Fruit fly (Drosophila melanogaster) whole organism, wandering third instar larva: Measurements from ENCODE around the gene CG9689.

Experiments
- Abd-B ChIP-seq: fragments of >200 bp; optimal IDR thresholded peaks from 2 replicates; lab custom pipeline; 2017; ENCODE audit warnings: missing biosample characterization, missing genetic modification characterization
- CG32264 ChIP-seq: fragments of 200-800 bp; sonication (Bioruptor generic); optimal IDR thresholded peaks from 2 replicates; lab custom pipeline; 2016; ENCODE audit warnings: missing biosample characterization, missing genetic modification characterization
- CG9705 ChIP-seq: fragments of 200-800 bp; sonication (Bioruptor generic); optimal IDR thresholded peaks from 2 replicates; lab custom pipeline; 2018; ENCODE audit warnings: missing biosample characterization, mild to moderate bottlenecking, missing genetic modification characterization
- CrebA ChIP-seq: fragments of 200-800 bp; sonication (Bioruptor generic); optimal IDR thresholded peaks from 2 replicates; lab custom pipeline; 2016; ENCODE audit warnings: missing biosample characterization, mild to moderate bottlenecking, missing genetic modification characterization, borderline replicate concordance
- Dfd ChIP-seq: fragments of >200 bp; optimal IDR thresholded peaks from 2 replicates; lab custom pipeline; 2017; ENCODE audit warnings: missing biosample characterization, missing genetic modification characterization
- Dif ChIP-seq: fragments of 200-275, 200-300 bp; sonication (Bioruptor generic); optimal IDR thresholded peaks from 2 replicates; lab custom pipeline; 2018; ENCODE audit warnings: missing biosample characterization, missing genetic modification characterization; ENCODE audit not compliant: partially characterized antibody
- GATAd ChIP-seq: sonication (Bioruptor generic); optimal IDR thresholded peaks from 2 replicates; lab custom pipeline; 2016; ENCODE audit warnings: missing biosample characterization, missing genetic modification characterization
- HLH106 ChIP-seq: fragments of 200-800 bp; optimal IDR thresholded peaks from 3 replicates; lab custom pipeline; 2019; ENCODE audit warnings: missing biosample characterization, mild to moderate bottlenecking, missing genetic modification characterization, moderate library complexity
- Hnf4 ChIP-seq: fragments of 200-800 bp; sonication (Bioruptor generic); optimal IDR thresholded peaks from 2 replicates; lab custom pipeline; 2016; ENCODE audit warnings: missing biosample characterization, mild to moderate bottlenecking, missing genetic modification characterization
- Hr78 ChIP-seq: fragments of >200 bp; optimal IDR thresholded peaks from 2 replicates; lab custom pipeline; 2017; ENCODE audit warnings: missing biosample characterization, missing genetic modification characterization
- Hr83 ChIP-seq: fragments of 200-300 bp; sonication (Bioruptor generic); optimal IDR thresholded peaks from 2 replicates; lab custom pipeline; 2016; ENCODE audit warnings: missing biosample characterization, mild to moderate bottlenecking, missing genetic modification characterization, moderate library complexity; ENCODE audit not compliant: poor library complexity, severe bottlenecking
- Jra ChIP-seq: sonication (Bioruptor generic); optimal IDR thresholded peaks from 2 replicates; lab custom pipeline; 2016; ENCODE audit warnings: missing biosample characterization, missing genetic modification characterization
- Mio ChIP-seq: sonication (Bioruptor generic); optimal IDR thresholded peaks from 2 replicates; lab custom pipeline; 2016; ENCODE audit warnings: missing biosample characterization, missing genetic modification characterization
- Myc ChIP-seq: fragments of >200 bp; optimal IDR thresholded peaks from 2 replicates; lab custom pipeline; 2017
- N ChIP-seq: fragments of >200 bp; optimal IDR thresholded peaks from 2 replicates; lab custom pipeline; 2018; ENCODE audit warnings: missing biosample characterization, missing external identifiers, missing genetic modification characterization
- OdsH ChIP-seq: fragments of 200-800 bp; sonication (Bioruptor generic); optimal IDR thresholded peaks from 2 replicates; lab custom pipeline; 2016; ENCODE audit warnings: missing biosample characterization, mild to moderate bottlenecking, missing genetic modification characterization
- Rel ChIP-seq, 2 experiments: fragments of 200-800 bp; sonication (Bioruptor generic) in 1 of 2; optimal IDR thresholded peaks; 2 replicates in 1 of 2; 3 replicates in 1 of 2; lab custom pipeline; 2016 to 2019; ENCODE audit warnings: mild to moderate bottlenecking in 2 of 2, missing biosample characterization in 2 of 2, missing genetic modification characterization in 2 of 2, moderate library complexity in 1 of 2
- Sp1 ChIP-seq: fragments of 200-800 bp; sonication (Bioruptor generic); optimal IDR thresholded peaks from 3 replicates; lab custom pipeline; 2019; ENCODE audit warnings: missing biosample characterization, mild to moderate bottlenecking, missing genetic modification characterization, moderate library complexity
- Vsx2 ChIP-seq: fragments of 200-300, 225-300 bp; sonication (Bioruptor generic); optimal IDR thresholded peaks from 2 replicates; lab custom pipeline; 2018; ENCODE audit warnings: missing biosample characterization, missing genetic modification characterization; ENCODE audit not compliant: partially characterized antibody
- br ChIP-seq: fragments of 200-800 bp; sonication (Bioruptor generic); optimal IDR thresholded peaks from 2 replicates; lab custom pipeline; 2016; ENCODE audit warnings: missing biosample characterization, missing genetic modification characterization
- brk ChIP-seq: fragments of 200-800 bp; sonication (Bioruptor generic); optimal IDR thresholded peaks from 2 replicates; lab custom pipeline; 2016; ENCODE audit warnings: missing biosample characterization, mild to moderate bottlenecking, missing genetic modification characterization
- dl ChIP-seq, 2 experiments: fragments of 175-275, 200-275 bp in 1 of 2; fragments of 200-275 bp in 1 of 2; sonication (Bioruptor generic); optimal IDR thresholded peaks; lab custom pipeline; 2018; ENCODE audit warnings: mild to moderate bottlenecking in 2 of 2, missing biosample characterization in 2 of 2, missing genetic modification characterization in 2 of 2, moderate library complexity in 2 of 2; ENCODE audit not compliant: partially characterized antibody in 2 of 2, insufficient read depth in 1 of 2
- dmrt93B ChIP-seq: fragments of 200-800 bp; sonication (Bioruptor generic); optimal IDR thresholded peaks from 2 replicates; lab custom pipeline; 2018; ENCODE audit warnings: missing biosample characterization, mild to moderate bottlenecking, missing genetic modification characterization
- dsf ChIP-seq: sonication (Bioruptor generic); optimal IDR thresholded peaks from 2 replicates; lab custom pipeline; 2016; ENCODE audit warnings: missing biosample characterization, missing genetic modification characterization, borderline replicate concordance
- ey ChIP-seq: fragments of 200-800 bp; sonication (Bioruptor generic); optimal IDR thresholded peaks from 2 replicates; lab custom pipeline; 2016; ENCODE audit warnings: missing biosample characterization, missing genetic modification characterization
- foxo ChIP-seq, 2 experiments: fragments of 200-800 bp; sonication (Bioruptor generic); optimal IDR thresholded peaks; 2 replicates in 1 of 2; 3 replicates in 1 of 2; lab custom pipeline; 2016 to 2017; ENCODE audit warnings: missing biosample characterization in 2 of 2, missing genetic modification characterization in 2 of 2
- fru ChIP-seq: fragments of 200-800 bp; sonication (Bioruptor generic); optimal IDR thresholded peaks from 3 replicates; lab custom pipeline; 2016; ENCODE audit warnings: missing biosample characterization, mild to moderate bottlenecking, missing genetic modification characterization
- h ChIP-seq: fragments of 200-800 bp; sonication (Bioruptor generic); optimal IDR thresholded peaks from 3 replicates; lab custom pipeline; 2016; ENCODE audit warnings: missing biosample characterization, mild to moderate bottlenecking, missing genetic modification characterization
- jim ChIP-seq: fragments of 175-275, 200-325 bp; sonication (Bioruptor generic); optimal IDR thresholded peaks from 2 replicates; lab custom pipeline; 2016; ENCODE audit warnings: missing biosample characterization, mild to moderate bottlenecking, missing genetic modification characterization
- lola ChIP-seq: fragments of >200 bp; optimal IDR thresholded peaks from 2 replicates; lab custom pipeline; 2017; ENCODE audit warnings: missing biosample characterization, missing genetic modification characterization
- pan ChIP-seq: fragments of >200 bp; optimal IDR thresholded peaks from 2 replicates; lab custom pipeline; 2017
- psq ChIP-seq: fragments of 200-800 bp; sonication (Bioruptor generic); optimal IDR thresholded peaks from 3 replicates; lab custom pipeline; 2017; ENCODE audit warnings: missing biosample characterization, mild to moderate bottlenecking, missing genetic modification characterization, moderate library complexity
- rgr ChIP-seq: fragments of 200-800 bp; sonication (Bioruptor generic); optimal IDR thresholded peaks from 3 replicates; lab custom pipeline; 2016; ENCODE audit warnings: missing biosample characterization, mild to moderate bottlenecking, missing genetic modification characterization
- sage ChIP-seq: fragments of 200-800 bp; sonication (Bioruptor generic); optimal IDR thresholded peaks from 2 replicates; lab custom pipeline; 2016; ENCODE audit warnings: missing biosample characterization, mild to moderate bottlenecking, missing genetic modification characterization
- sv ChIP-seq: fragments of 200-800 bp; sonication (Bioruptor generic); optimal IDR thresholded peaks from 3 replicates; lab custom pipeline; 2016; ENCODE audit warnings: missing biosample characterization, missing genetic modification characterization
- tai ChIP-seq: sonication (Bioruptor generic); optimal IDR thresholded peaks from 2 replicates; lab custom pipeline; 2016; ENCODE audit warnings: missing biosample characterization, missing genetic modification characterization
- usp ChIP-seq: fragments of >200 bp; optimal IDR thresholded peaks from 2 replicates; lab custom pipeline; 2017; ENCODE audit warnings: missing biosample characterization, missing genetic modification characterization
- woc ChIP-seq: sonication (Bioruptor generic); optimal IDR thresholded peaks from 2 replicates; lab custom pipeline; 2016; ENCODE audit warnings: missing biosample characterization, mild to moderate bottlenecking, missing genetic modification characterization

The CG9689 gene

dm6 chrX:9885363-9885762, 3.6 kb downstream of the CG9689 start:
- TF ChIP-seq CG9705 (GFP tag; lab: Kevin White, UChicago), result no peak
- TF ChIP-seq Rel (GFP tag; optimal IDR thresholded peaks at IDR 0.05; lab: Kevin White, UChicago), result no peak
- peak; percentile 78 for TF ChIP-seq Rel (tag; optimal IDR thresholded peaks at IDR 0.05; lab: Kevin White, UChicago)

- TF ChIP-seq Jra (GFP tag; lab: Kevin White, UChicago) (no peak), h (GFP tag; lab: Kevin White, UChicago) (no peak), Myc (peak; percentile 58), N (GFP tag; lab: Kevin White, UChicago) (no peak)
These were observed 7.9 kb downstream of the CG9689 start for dm6 chrX:9889686-9890085.

dm6 chrX:9892834-9893233, 11.1 kb downstream of the CG9689 start:
- TF ChIP-seq N (GFP tag; lab: Kevin White, UChicago), result no peak
- TF ChIP-seq lola, result no peak
- TF ChIP-seq Dfd (GFP tag; lab: Kevin White, UChicago), result no peak
- no peak for TF ChIP-seq Dif (GFP tag; lab: Kevin White, UChicago)
- no peak for TF ChIP-seq Myc
- peak; percentile 57 for TF ChIP-seq Hnf4 (GFP tag; lab: Kevin White, UChicago)
- no peak for TF ChIP-seq pan (lab: Kevin White, UChicago)
- TF ChIP-seq dmrt93B, result peak; percentile 1
- no peak for TF ChIP-seq dsf (GFP tag; lab: Kevin White, UChicago)
- no peak for TF ChIP-seq Jra (GFP tag; lab: Kevin White, UChicago)
- TF ChIP-seq Mio, result no peak
- TF ChIP-seq psq (GFP tag; lab: Kevin White, UChicago), result peak; percentile 57
- no peak for TF ChIP-seq dl (GFP tag; optimal IDR thresholded peaks at IDR 0.05; lab: Kevin White, UChicago; ENCODE audit: insufficient read depth in 1 of 2, partially characterized antibody in 2 of 2)
- no peak for TF ChIP-seq sage (GFP tag; lab: Kevin White, UChicago)
- TF ChIP-seq h (GFP tag; lab: Kevin White, UChicago), result peak; percentile 74
- TF ChIP-seq woc (GFP tag; lab: Kevin White, UChicago), result peak; percentile 27
- TF ChIP-seq brk (GFP tag; lab: Kevin White, UChicago), result no peak
- no peak for TF ChIP-seq CrebA
- peak; percentile 61 for TF ChIP-seq Sp1
- TF ChIP-seq CG32264 (GFP tag; lab: Kevin White, UChicago), result no peak
- no peak for TF ChIP-seq Hr78 (GFP tag; lab: Kevin White, UChicago)
- TF ChIP-seq tai (GFP tag; lab: Kevin White, UChicago), result peak; percentile 4
- TF ChIP-seq rgr (GFP tag; lab: Kevin White, UChicago), result peak; percentile 64
- peak in 1 of 2 experiments; percentile 68 for TF ChIP-seq foxo (GFP tag; optimal IDR thresholded peaks at IDR 0.05; lab: Kevin White, UChicago)
- TF ChIP-seq jim, result no peak
- no peak for TF ChIP-seq Hr83 (GFP tag; lab: Kevin White, UChicago)
- TF ChIP-seq Vsx2 (GFP tag; lab: Kevin White, UChicago), result no peak
- TF ChIP-seq HLH106 (tag; lab: Kevin White, UChicago), result peak; percentile 66
- no peak for TF ChIP-seq CG9705 (GFP tag; lab: Kevin White, UChicago)
- no peak for TF ChIP-seq usp (GFP tag; lab: Kevin White, UChicago)
- TF ChIP-seq sv (GFP tag; lab: Kevin White, UChicago), result no peak
- peak; percentile 62 for TF ChIP-seq fru (GFP tag; lab: Kevin White, UChicago)
- peak; percentile 41 for TF ChIP-seq br (GFP tag; lab: Kevin White, UChicago)
- TF ChIP-seq Abd-B (GFP tag; lab: Kevin White, UChicago), result no peak
- TF ChIP-seq OdsH (GFP tag; lab: Kevin White, UChicago), result peak; percentile 55
- TF ChIP-seq Rel (GFP tag; optimal IDR thresholded peaks at IDR 0.05; lab: Kevin White, UChicago), result no peak
- no peak for TF ChIP-seq Rel (tag; optimal IDR thresholded peaks at IDR 0.05; lab: Kevin White, UChicago)
- peak; percentile 62 for TF ChIP-seq ey (GFP tag; lab: Kevin White, UChicago)
- no peak for TF ChIP-seq GATAd (GFP tag; lab: Kevin White, UChicago)
